Worm (Caenorhabditis elegans) whole organism, late embryonic: ENCODE measurements around the gene thn-5.
A peak's percentile ranks its signal among the peaks of the same experiment; 100 is the strongest.

ENCODE experiments used
- F13H6.1 ChIP-seq: sonication (generic microtip); optimal IDR thresholded peaks from 2 replicates; lab custom pipeline; 2016; ENCODE audit warnings: missing genetic modification characterization, missing compliant biosample characterization
- T23F11.4 ChIP-seq: fragments of 200-800 bp; sonication (Bioruptor generic); optimal IDR thresholded peaks from 2 replicates; lab custom pipeline; 2018; ENCODE audit warnings: mild to moderate bottlenecking, missing genetic modification characterization, missing compliant biosample characterization
- ahr-1 ChIP-seq: sonication (generic microtip); optimal IDR thresholded peaks from 2 replicates; lab custom pipeline; 2016; ENCODE audit warnings: missing genetic modification characterization, missing compliant biosample characterization
- ama-1 ChIP-seq: fragments of 150-350 bp; optimal IDR thresholded peaks from 2 replicates; lab custom pipeline; 2014
- ceh-14 ChIP-seq: sonication (generic microtip); optimal IDR thresholded peaks from 2 replicates; lab custom pipeline; 2016; ENCODE audit warnings: missing genotype, missing genetic modification characterization, missing compliant biosample characterization
- ceh-19 ChIP-seq: fragments of 200-800 bp; sonication (Bioruptor generic); optimal IDR thresholded peaks from 2 replicates; lab custom pipeline; 2018; ENCODE audit warnings: mild to moderate bottlenecking, missing genetic modification characterization, missing compliant biosample characterization
- ceh-22 ChIP-seq: sonication (generic microtip); optimal IDR thresholded peaks from 2 replicates; lab custom pipeline; 2017; ENCODE audit warnings: missing biosample characterization, missing genetic modification characterization
- ceh-24 ChIP-seq: sonication (generic microtip); optimal IDR thresholded peaks from 2 replicates; lab custom pipeline; 2016; ENCODE audit warnings: mild to moderate bottlenecking, missing genetic modification characterization, missing compliant biosample characterization
- ceh-48 ChIP-seq: sonication (generic microtip); optimal IDR thresholded peaks from 2 replicates; lab custom pipeline; 2016; ENCODE audit warnings: missing genetic modification characterization, inconsistent platforms, missing compliant biosample characterization
- ceh-6 ChIP-seq: fragments of 200-800 bp; sonication (Bioruptor generic); optimal IDR thresholded peaks from 2 replicates; lab custom pipeline; 2018; ENCODE audit warnings: mild to moderate bottlenecking, missing genetic modification characterization, missing compliant biosample characterization
- che-1 ChIP-seq: sonication (generic microtip); optimal IDR thresholded peaks from 2 replicates; lab custom pipeline; 2016; ENCODE audit warnings: mild to moderate bottlenecking, missing genetic modification characterization, missing compliant biosample characterization
- dve-1 ChIP-seq: sonication (generic microtip); optimal IDR thresholded peaks from 2 replicates; lab custom pipeline; 2017; ENCODE audit warnings: antibody characterized with exemption, mild to moderate bottlenecking, missing genetic modification characterization, missing compliant biosample characterization
- elt-2 ChIP-seq: sonication (generic microtip); optimal IDR thresholded peaks from 2 replicates; lab custom pipeline; 2016; ENCODE audit warnings: missing genetic modification reagents, missing genetic modification characterization, missing compliant biosample characterization
- elt-4 ChIP-seq: sonication (generic microtip); optimal IDR thresholded peaks from 2 replicates; lab custom pipeline; 2016; ENCODE audit warnings: missing genetic modification characterization, missing compliant biosample characterization
- ets-4 ChIP-seq: sonication (generic microtip); optimal IDR thresholded peaks from 2 replicates; lab custom pipeline; 2016; ENCODE audit warnings: missing genetic modification characterization, missing compliant biosample characterization
- eyg-1 ChIP-seq: sonication (generic microtip); optimal IDR thresholded peaks from 2 replicates; lab custom pipeline; 2016; ENCODE audit warnings: missing genotype, missing genetic modification characterization, missing compliant biosample characterization
- fkh-10 ChIP-seq: fragments of 150-350 bp; optimal IDR thresholded peaks from 2 replicates; lab custom pipeline; 2014; ENCODE audit warnings: missing biosample characterization, missing genetic modification reagents, missing genetic modification characterization
- fkh-6 ChIP-seq: sonication (generic microtip); optimal IDR thresholded peaks from 2 replicates; lab custom pipeline; 2016; ENCODE audit warnings: missing genetic modification characterization, missing compliant biosample characterization
- gmeb-2 ChIP-seq: sonication (generic microtip); optimal IDR thresholded peaks from 2 replicates; lab custom pipeline; 2016; ENCODE audit warnings: missing genetic modification characterization, inconsistent platforms, missing compliant biosample characterization
- hlh-15 ChIP-seq: sonication (generic microtip); optimal IDR thresholded peaks from 2 replicates; lab custom pipeline; 2016; ENCODE audit warnings: missing genetic modification characterization, missing compliant biosample characterization
- hlh-6 ChIP-seq: sonication (generic microtip); optimal IDR thresholded peaks from 2 replicates; lab custom pipeline; 2016; ENCODE audit warnings: missing genotype, missing genetic modification characterization, missing compliant biosample characterization
- lim-6 ChIP-seq: sonication (generic microtip); optimal IDR thresholded peaks from 2 replicates; lab custom pipeline; 2016; ENCODE audit warnings: missing genetic modification characterization, missing compliant biosample characterization
- madf-2 ChIP-seq: sonication (generic microtip); optimal IDR thresholded peaks from 2 replicates; lab custom pipeline; 2017; ENCODE audit warnings: missing genetic modification characterization, missing compliant biosample characterization
- nfya-1 ChIP-seq: sonication (generic microtip); optimal IDR thresholded peaks from 2 replicates; lab custom pipeline; 2017; ENCODE audit warnings: missing genetic modification characterization, mild to moderate bottlenecking, missing compliant biosample characterization, antibody characterized with exemption, moderate library complexity
- npax-4 ChIP-seq: sonication (generic microtip); optimal IDR thresholded peaks from 2 replicates; lab custom pipeline; 2016; ENCODE audit warnings: missing genetic modification characterization, missing compliant biosample characterization
- pag-3 ChIP-seq: sonication (generic microtip); optimal IDR thresholded peaks from 2 replicates; lab custom pipeline; 2016; ENCODE audit warnings: missing compliant biosample characterization, missing genetic modification characterization, borderline replicate concordance
- pha-2 ChIP-seq: sonication (generic microtip); optimal IDR thresholded peaks from 2 replicates; lab custom pipeline; 2017; ENCODE audit warnings: mild to moderate bottlenecking, missing genetic modification characterization, missing compliant biosample characterization
- pqm-1 ChIP-seq: sonication (generic microtip); optimal IDR thresholded peaks from 2 replicates; lab custom pipeline; 2016; ENCODE audit warnings: missing genetic modification characterization, missing compliant biosample characterization
- pros-1 ChIP-seq: fragments of 150-350 bp; optimal IDR thresholded peaks from 2 replicates; lab custom pipeline; 2014; ENCODE audit warnings: missing biosample characterization, missing genetic modification reagents, missing genetic modification characterization
- rnt-1 ChIP-seq: sonication (generic microtip); optimal IDR thresholded peaks from 2 replicates; lab custom pipeline; 2016; ENCODE audit warnings: missing genetic modification characterization, missing compliant biosample characterization
- sdc-2 ChIP-seq: sonication (generic microtip); optimal IDR thresholded peaks from 2 replicates; lab custom pipeline; 2016; ENCODE audit warnings: missing genotype, missing genetic modification characterization, missing compliant biosample characterization
- sox-4 ChIP-seq: sonication (generic microtip); optimal IDR thresholded peaks from 2 replicates; lab custom pipeline; 2017; ENCODE audit warnings: mild to moderate bottlenecking, missing genetic modification characterization, inconsistent platforms, missing compliant biosample characterization
- syd-9 ChIP-seq: sonication (generic microtip); optimal IDR thresholded peaks from 2 replicates; lab custom pipeline; 2016; ENCODE audit warnings: mild to moderate bottlenecking, missing genetic modification characterization, moderate library complexity, missing compliant biosample characterization
- ttx-3 ChIP-seq: sonication (generic microtip); optimal IDR thresholded peaks from 2 replicates; lab custom pipeline; 2016; ENCODE audit warnings: missing genetic modification reagents, missing genetic modification characterization, missing compliant biosample characterization
- unc-86 ChIP-seq: sonication (generic microtip); optimal IDR thresholded peaks from 2 replicates; lab custom pipeline; 2016; ENCODE audit warnings: missing genetic modification characterization, missing compliant biosample characterization
- zip-5 ChIP-seq: sonication (generic microtip); optimal IDR thresholded peaks from 2 replicates; lab custom pipeline; 2016; ENCODE audit warnings: missing genetic modification characterization, missing compliant biosample characterization
- ztf-16 ChIP-seq: sonication (generic microtip); optimal IDR thresholded peaks from 2 replicates; lab custom pipeline; 2017; ENCODE audit warnings: missing genetic modification characterization, missing compliant biosample characterization

The thn-5 gene

ce11 chrIV:5209390-5209789 is 21.2 kb upstream of the thn-5 start, which contains the start of the genes Y59E9AL.36 and nbet-1 (continued):
- TF ChIP-seq sdc-2 (tag; lab: Kevin White, UChicago) (no peak), ceh-19 (GFP tag; lab: Kevin White, UChicago) (no peak), syd-9 (tag; lab: Kevin White, UChicago) (no peak), F13H6.1 (tag; lab: Kevin White, UChicago) (no peak), ceh-48 (tag; lab: Kevin White, UChicago) (peak; percentile 32), gmeb-2 (tag; lab: Kevin White, UChicago) (no peak), hlh-6 (tag; lab: Kevin White, UChicago) (no peak), pros-1 (tag; lab: Kevin White, UChicago) (no peak), ets-4 (tag; lab: Kevin White, UChicago) (no peak), che-1 (tag; lab: Kevin White, UChicago) (peak; percentile 30), ztf-16 (tag; lab: Kevin White, UChicago) (peak; percentile 12), dve-1 (tag; lab: Kevin White, UChicago) (no peak), elt-2 (peak; percentile 33), sox-4 (no peak), rnt-1 (tag; lab: Kevin White, UChicago) (no peak), T23F11.4 (GFP tag; lab: Kevin White, UChicago) (no peak), ttx-3 (tag; lab: Kevin White, UChicago) (no peak), ceh-24 (no peak), ama-1 (lab: Kevin White, UChicago) (no peak), fkh-6 (tag; lab: Kevin White, UChicago) (no peak)

ce11 chrIV:5210606-5211005 is 20.0 kb upstream of the thn-5 start:
- TF ChIP-seq ceh-14 (no peak), fkh-6 (tag; lab: Kevin White, UChicago) (no peak), syd-9 (tag; lab: Kevin White, UChicago) (no peak), madf-2 (no peak)

- no peak for TF ChIP-seq ztf-16 (tag; lab: Kevin White, UChicago)
- no peak for TF ChIP-seq fkh-6 (tag; lab: Kevin White, UChicago)
- no peak for TF ChIP-seq zip-5 (tag; lab: Kevin White, UChicago)
- TF ChIP-seq lim-6 (tag; lab: Kevin White, UChicago), result no peak
- no peak for TF ChIP-seq sox-4
- TF ChIP-seq ceh-22 (tag; lab: Kevin White, UChicago), result no peak
- no peak for TF ChIP-seq eyg-1 (tag; lab: Kevin White, UChicago)
- no peak for TF ChIP-seq che-1 (tag; lab: Kevin White, UChicago)
- no peak for TF ChIP-seq pag-3 (tag; lab: Kevin White, UChicago)
- no peak for TF ChIP-seq fkh-10 (GFP tag; lab: Kevin White, UChicago)
- TF ChIP-seq ceh-6 (GFP tag; lab: Kevin White, UChicago), result no peak
- no peak for TF ChIP-seq ets-4 (tag; lab: Kevin White, UChicago)
- no peak for TF ChIP-seq pqm-1 (tag; lab: Kevin White, UChicago)
- TF ChIP-seq pha-2 (tag; lab: Kevin White, UChicago), result no peak
- no peak for TF ChIP-seq ahr-1 (tag; lab: Kevin White, UChicago)
- TF ChIP-seq npax-4 (tag; lab: Kevin White, UChicago), result no peak
- no peak for TF ChIP-seq elt-4 (tag; lab: Kevin White, UChicago)
- no peak for TF ChIP-seq nfya-1 (tag; lab: Kevin White, UChicago)
- TF ChIP-seq hlh-15, result no peak
- TF ChIP-seq, all 69 proteins: peak for 0
These were observed 15.5 kb upstream of the thn-5 start, which contains the start of gene Y59E9AL.4 for ce11 chrIV:5215092-5215491. Y59E9AL.4 (minus strand) TSS chrIV:5215192.

ce11 chrIV:5216349-5216748 is 14.3 kb upstream of the thn-5 start:
- no peak for TF ChIP-seq gmeb-2 (tag; lab: Kevin White, UChicago)
- TF ChIP-seq madf-2, result no peak
- TF ChIP-seq ttx-3 (tag; lab: Kevin White, UChicago), result no peak
- no peak for TF ChIP-seq unc-86 (tag; lab: Kevin White, UChicago)
